Worm (Caenorhabditis elegans): Measurements from ENCODE around the gene pcrg-1.

DNA sequence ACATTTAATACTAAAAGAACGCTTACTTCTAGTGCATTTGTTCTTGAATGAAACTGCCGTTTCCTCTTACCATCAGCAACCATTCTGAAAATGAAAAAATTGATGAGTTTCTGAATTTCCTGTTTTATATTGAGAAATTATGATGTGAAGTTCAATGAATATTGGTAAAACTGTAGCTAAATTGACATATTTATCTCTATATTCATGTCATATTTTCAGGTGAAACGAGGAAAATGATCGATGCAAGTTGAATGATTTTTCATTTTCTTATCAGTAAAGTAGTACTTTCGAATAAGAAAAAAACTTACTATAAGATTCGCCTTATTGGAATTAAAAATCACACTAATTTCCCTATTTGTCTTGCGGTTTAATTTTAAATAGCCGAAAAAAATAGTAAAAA lies 9.8 kb downstream of the pcrg-1 start, which contains the start of gene E04F6.15:
- TF ChIP-seq ceh-83 (GFP tag; optimal IDR thresholded peaks at IDR 0.05) (no peak), cnd-1 (tag; optimal IDR thresholded peaks at IDR 0.05) (no peak), M03D4.4 (tag; optimal IDR thresholded peaks at IDR 0.05) (no peak), snpc-4 (tag; optimal IDR thresholded peaks at IDR 0.05) (no peak), unc-62 (GFP tag; optimal IDR thresholded peaks at IDR 0.05) (no peak), mab-5 (tag; optimal IDR thresholded peaks at IDR 0.05) (no peak), pha-4 (tag; optimal IDR thresholded peaks at IDR 0.05) (no peak), ceh-39 (tag; optimal IDR thresholded peaks at IDR 0.05) (no peak), nhr-237 (tag; optimal IDR thresholded peaks at IDR 0.05) (no peak), unc-39 (tag; optimal IDR thresholded peaks at IDR 0.05) (no peak), lin-13 (tag; optimal IDR thresholded peaks at IDR 0.05) (no peak), ces-1 (GFP tag; optimal IDR thresholded peaks at IDR 0.05) (no peak)

All from whole organism, mixed stage, embryonic.